Worm (Caenorhabditis elegans): ENCODE results near the gene spp-24.

spp-24 gene

DNA sequence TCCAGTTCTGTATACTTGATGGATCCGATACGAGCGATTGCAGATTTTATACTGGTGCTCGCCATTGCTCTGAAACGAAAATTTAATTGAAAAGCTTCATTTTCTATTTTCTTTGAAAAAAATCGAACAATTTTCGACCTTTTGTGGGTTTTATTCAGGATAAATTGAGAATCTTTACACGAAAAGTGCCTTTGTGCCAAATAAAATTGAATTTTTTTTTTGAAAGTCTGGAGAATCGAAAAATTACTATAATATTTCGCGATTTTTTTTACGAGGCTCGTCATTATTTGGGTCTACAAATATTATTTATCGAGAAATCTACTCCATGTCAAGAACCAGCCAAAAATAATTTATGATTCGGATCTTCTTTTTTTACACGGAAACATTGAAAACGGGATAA lies 2.6 kb upstream of the spp-24 start, which contains the start of gene F23F1.10:
TSS of gene F23F1.10 (minus strand) at position 69 of the 400 bp plus-strand sequence.
- peak; percentile 73 for TF ChIP-seq B0336.3 (GFP tag; IDR thresholded peaks at IDR 0.05)
- TF ChIP-seq tlf-1 (GFP tag; optimal IDR thresholded peaks at IDR 0.05): peak; percentile 34
- peak; percentile 44 for TF ChIP-seq F49E8.2 (tag; optimal IDR thresholded peaks at IDR 0.05; ENCODE audit: insufficient read depth)
- 0 out of 2 replicates have a peak, but pooled peaks have one; percentile 6 for TF ChIP-seq hsf-1 (GFP tag; IDR thresholded peaks at IDR 0.05)
- TF ChIP-seq aptf-3 (GFP tag; IDR thresholded peaks at IDR 0.05): no peak
- TF ChIP-seq atf-7 (tag; optimal IDR thresholded peaks at IDR 0.05): no peak
- TF ChIP-seq pbrm-1 (GFP tag; IDR thresholded peaks at IDR 0.05): peak; percentile 55; the same call in 1 of the 2 replicates
- peak; percentile 11 for TF ChIP-seq snpc-1.3 (tag; optimal IDR thresholded peaks at IDR 0.05; ENCODE audit: insufficient read depth)
- TF ChIP-seq ceh-91 (GFP tag; IDR thresholded peaks at IDR 0.05): no peak
- no peak for TF ChIP-seq ama-1 (optimal IDR thresholded peaks at IDR 0.05)
- TF ChIP-seq ama-1 (GFP tag; optimal IDR thresholded peaks at IDR 0.05): peak in 1 of 2 experiments; percentile 31
- peak; percentile 4 for TF ChIP-seq efl-1 (GFP tag; optimal IDR thresholded peaks at IDR 0.05)
- TF ChIP-seq D2030.7 (GFP tag; IDR thresholded peaks at IDR 0.05): 0 out of 2 replicates have a peak, but pooled peaks have one; percentile 21
- peak; percentile 48 for TF ChIP-seq repo-1 (tag; optimal IDR thresholded peaks at IDR 0.05)
- TF ChIP-seq tbp1 (GFP tag; optimal IDR thresholded peaks at IDR 0.05): peak; percentile 16
- TF ChIP-seq rec-8 (tag; optimal IDR thresholded peaks at IDR 0.05): peak in 1 of 2 experiments; percentile 14

DNA sequence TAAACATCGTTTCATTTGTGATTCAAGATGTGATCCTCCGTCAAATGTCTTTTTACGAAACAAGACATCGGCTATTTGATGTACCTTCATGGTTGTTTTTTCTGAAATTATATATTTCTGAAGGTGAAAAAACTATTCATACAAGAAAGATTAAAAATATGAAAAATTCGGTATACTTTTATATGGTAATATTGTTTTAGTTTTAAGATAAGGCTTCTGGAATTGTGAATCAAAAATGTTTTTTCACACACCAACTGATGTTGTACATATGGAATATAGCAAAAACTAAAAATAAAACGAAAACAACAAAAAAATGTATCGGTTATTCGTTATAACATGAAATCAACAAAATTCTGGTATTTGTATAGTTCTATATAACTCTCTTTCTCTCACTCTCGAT lies 2.1 kb downstream of the spp-24 start, which contains the start of gene F23F1.6:
TSS of gene F23F1.6 (minus strand) at position 101 of the 400 bp plus-strand sequence.
- TF ChIP-seq B0261.1 (tag; optimal IDR thresholded peaks at IDR 0.05) (no peak), ceh-58 (GFP tag; IDR thresholded peaks at IDR 0.05) (no peak), lin-26 (GFP tag; IDR thresholded peaks at IDR 0.05) (no peak), nhr-90 (tag; optimal IDR thresholded peaks at IDR 0.05) (no peak), rcor-1 (GFP tag; IDR thresholded peaks at IDR 0.05) (no peak), lir-1 (GFP tag; conservative IDR thresholded peaks at IDR 0.05) (no peak), D2030.7 (GFP tag; IDR thresholded peaks at IDR 0.05) (no peak), ceh-91 (GFP tag; IDR thresholded peaks at IDR 0.05) (no peak), hmg-1.2 (GFP tag; IDR thresholded peaks at IDR 0.05) (no peak), Y79H2A.3 (GFP tag; conservative IDR thresholded peaks at IDR 0.05) (no peak)

DNA sequence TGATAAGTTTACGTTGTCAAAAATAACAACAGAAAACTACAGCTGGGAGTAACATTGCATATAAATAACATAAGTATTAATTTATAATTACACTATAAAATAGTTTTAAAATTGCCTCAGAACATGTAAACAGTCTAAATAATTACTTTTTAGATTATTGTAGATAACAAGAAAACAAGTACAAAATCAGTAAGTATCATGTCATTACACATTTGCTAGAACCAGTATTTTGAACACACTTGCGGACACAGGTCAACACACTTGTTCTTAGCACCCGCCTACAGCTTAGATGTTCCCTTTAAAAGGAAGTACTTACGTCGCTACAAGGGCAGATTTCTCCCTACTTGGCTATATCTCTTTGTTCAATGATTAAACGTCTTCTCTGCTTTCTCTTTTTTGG lies 5.4 kb downstream of the spp-24 start, which contains the start of gene F23F1.2:
TSS of gene F23F1.2 (plus strand) at position 301 of the 400 bp plus-strand sequence.
- TF ChIP-seq nhr-80 (tag; optimal IDR thresholded peaks at IDR 0.05) (no peak), him-1 (tag; optimal IDR thresholded peaks at IDR 0.05) (no peak), T26A5.8 (tag; optimal IDR thresholded peaks at IDR 0.05) (no peak), F10E7.11 (tag; optimal IDR thresholded peaks at IDR 0.05) (no peak), madf-10 (tag; optimal IDR thresholded peaks at IDR 0.05) (no peak), nfyb-1 (GFP tag; IDR thresholded peaks at IDR 0.05) (no peak)

DNA sequence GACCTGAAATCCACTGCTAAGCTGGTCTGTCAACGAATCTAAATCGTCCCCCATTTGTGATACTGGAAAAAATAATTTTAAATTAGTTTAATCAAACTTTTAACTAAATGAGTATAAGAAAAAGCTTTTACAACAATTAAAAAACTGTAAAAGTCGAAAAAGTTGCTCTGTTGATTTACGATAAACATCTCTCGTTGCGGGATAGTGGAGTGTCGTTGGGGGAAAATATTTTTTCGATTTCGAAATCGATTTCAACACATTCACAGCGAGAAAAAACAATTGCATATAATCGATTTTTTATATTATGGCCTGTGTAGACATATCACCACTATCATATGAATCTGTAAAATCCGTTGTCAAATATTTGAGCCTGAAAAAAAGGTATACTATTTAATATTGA lies 7.8 kb downstream of the spp-24 start, which contains the start of the genes F23F1.5 and fbxc-54:
TSS of gene F23F1.5 (minus strand) at position 64 of the 400 bp plus-strand sequence.
TSS of gene fbxc-54 (plus strand) at position 199 of the 400 bp plus-strand sequence.
- TF ChIP-seq lir-1 (GFP tag; conservative IDR thresholded peaks at IDR 0.05) (no peak), cebp-1 (GFP tag; IDR thresholded peaks at IDR 0.05) (peak; percentile 94), cebp-1 (tag; optimal IDR thresholded peaks at IDR 0.05) (peak; percentile 98), attf-3 (GFP tag; conservative IDR thresholded peaks at IDR 0.05) (peak; percentile 79)

DNA sequence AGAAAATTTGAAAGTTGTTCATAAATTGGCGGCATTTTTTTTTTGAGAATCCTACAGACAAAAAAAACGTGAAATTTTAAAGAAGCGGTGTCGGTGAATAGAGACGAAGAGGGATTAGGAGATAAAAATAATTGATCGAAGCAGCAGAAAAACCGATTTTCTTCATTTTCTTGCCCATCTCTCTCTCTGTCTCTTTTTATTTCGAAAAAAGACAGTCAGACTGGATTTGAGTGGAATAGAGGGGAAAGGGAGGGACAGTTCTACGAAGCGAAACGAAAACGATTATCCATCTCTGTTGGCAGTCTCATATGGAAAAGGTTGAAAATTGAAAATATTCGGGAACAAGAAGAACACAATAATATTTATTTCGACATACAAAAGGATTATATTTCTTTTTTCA lies 9.8 kb downstream of the spp-24 start:
- TF ChIP-seq F49E8.2 (tag; optimal IDR thresholded peaks at IDR 0.05; ENCODE audit: insufficient read depth): no peak
- no peak for TF ChIP-seq unc-62 (GFP tag; optimal IDR thresholded peaks at IDR 0.05)
- no peak for TF ChIP-seq K11D2.4 (GFP tag; IDR thresholded peaks at IDR 0.05)
- no peak for TF ChIP-seq rcor-1 (GFP tag; IDR thresholded peaks at IDR 0.05)

All from whole organism, young adult.